Fruit fly (Drosophila melanogaster): ENCODE data around the gene Mst84Dc.

The Mst84Dc gene

DNA sequence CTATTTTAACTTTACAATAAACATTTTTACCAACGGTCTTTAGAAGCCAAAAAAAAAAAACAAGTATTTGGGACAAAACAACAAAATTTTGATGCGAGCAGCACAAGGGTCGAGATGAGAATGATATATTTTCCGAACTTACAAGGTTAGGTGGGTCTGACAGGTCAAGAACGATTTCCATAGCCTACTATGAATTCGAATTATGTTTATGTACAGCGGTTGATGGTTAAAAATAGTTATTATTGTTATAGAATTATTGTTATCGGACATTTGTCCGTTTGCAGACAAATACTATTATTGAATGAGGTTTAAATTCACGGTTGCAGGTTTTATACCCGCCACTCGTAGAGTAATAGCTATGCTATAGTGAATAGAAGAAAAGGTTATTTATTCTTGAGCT is at the start of gene Mst84Dc:
Mst84Dc (minus strand) TSS at position 101 of the 400 bp plus-strand sequence.
- TF ChIP-seq Clk (GFP tag; optimal IDR thresholded peaks at IDR 0.05) (no peak), CG7045 (GFP tag; optimal IDR thresholded peaks at IDR 0.05) (no peak), CG33017 (tag; optimal IDR thresholded peaks at IDR 0.05) (no peak), CG11617 (GFP tag; optimal IDR thresholded peaks at IDR 0.05) (no peak), CG5204 (GFP tag; optimal IDR thresholded peaks at IDR 0.05) (no peak), CG12768 (GFP tag; optimal IDR thresholded peaks at IDR 0.05) (no peak), tj (GFP tag; optimal IDR thresholded peaks at IDR 0.05) (no peak), bab1 (GFP tag; optimal IDR thresholded peaks at IDR 0.05) (no peak), toe (GFP tag; optimal IDR thresholded peaks at IDR 0.05) (no peak), Crg-1 (GFP tag; optimal IDR thresholded peaks at IDR 0.05) (no peak), ovo (GFP tag; optimal IDR thresholded peaks at IDR 0.05) (no peak), CG1620 (GFP tag; optimal IDR thresholded peaks at IDR 0.05) (no peak), Hr96 (GFP tag; optimal IDR thresholded peaks at IDR 0.05) (no peak), CG14711 (tag; optimal IDR thresholded peaks at IDR 0.05) (no peak), CG7101 (tag; optimal IDR thresholded peaks at IDR 0.05) (no peak), kay (GFP tag; ENCODE audit: borderline replicate concordance) (no peak)

DNA sequence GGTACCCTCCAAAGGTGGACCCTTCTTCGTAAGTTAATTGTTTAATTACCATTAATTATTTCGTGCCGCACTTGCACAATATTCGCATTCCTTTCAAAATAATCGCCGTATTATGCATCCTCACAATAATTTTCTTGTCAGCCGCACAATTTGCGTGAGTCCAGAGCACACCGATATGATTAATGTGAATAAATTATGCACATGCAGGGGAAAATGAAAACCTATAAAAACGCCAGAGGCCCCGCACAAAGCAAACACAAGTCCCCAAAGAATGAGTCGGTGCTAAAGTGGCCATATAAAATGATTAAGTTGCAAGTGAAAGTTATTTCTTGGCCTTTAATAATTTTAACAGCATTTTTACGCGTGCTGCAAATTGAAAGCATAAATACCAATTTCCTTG is 42.1 kb upstream of the Mst84Dc start, which contains the start of gene Ir84a:
Ir84a (plus strand) TSS at position 301 of the 400 bp plus-strand sequence.
- TF ChIP-seq Clk (GFP tag; optimal IDR thresholded peaks at IDR 0.05) (no peak), CG12768 (GFP tag; optimal IDR thresholded peaks at IDR 0.05) (no peak), cnc (optimal IDR thresholded peaks at IDR 0.05) (no peak), bab1 (GFP tag; optimal IDR thresholded peaks at IDR 0.05) (no peak), CG1620 (GFP tag; optimal IDR thresholded peaks at IDR 0.05) (no peak), CG14711 (tag; optimal IDR thresholded peaks at IDR 0.05) (no peak), cic (GFP tag; optimal IDR thresholded peaks at IDR 0.05) (no peak), tj (GFP tag; optimal IDR thresholded peaks at IDR 0.05) (no peak), CG7101 (tag; optimal IDR thresholded peaks at IDR 0.05) (no peak), Crg-1 (GFP tag; optimal IDR thresholded peaks at IDR 0.05) (no peak), CG7045 (GFP tag; optimal IDR thresholded peaks at IDR 0.05) (no peak)

DNA sequence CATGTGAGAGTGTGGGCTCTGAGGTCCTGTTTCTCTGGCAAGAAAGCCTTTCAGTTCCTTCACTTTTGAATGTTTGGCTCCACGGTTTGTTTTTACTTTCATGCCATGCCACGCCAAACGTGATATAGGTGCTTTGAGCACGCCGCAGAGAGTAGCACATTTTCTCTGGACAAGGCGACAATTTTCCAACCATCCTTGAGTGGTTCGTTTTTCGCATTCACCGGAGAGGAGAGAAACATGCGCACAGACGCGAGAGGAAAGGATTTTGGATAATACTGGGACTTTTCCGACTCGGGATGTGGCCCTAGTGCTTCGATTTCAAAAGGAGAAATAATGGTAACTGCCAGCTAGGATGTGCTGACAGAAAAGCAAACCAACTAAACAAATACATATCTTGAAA is 29.6 kb upstream of the Mst84Dc start:
- TF ChIP-seq Clk (GFP tag; optimal IDR thresholded peaks at IDR 0.05) (no peak), CG12768 (GFP tag; optimal IDR thresholded peaks at IDR 0.05) (no peak), pad (GFP tag; optimal IDR thresholded peaks at IDR 0.05) (peak; percentile 77), Hr96 (GFP tag; optimal IDR thresholded peaks at IDR 0.05) (no peak), CG33017 (tag; optimal IDR thresholded peaks at IDR 0.05) (no peak)

DNA sequence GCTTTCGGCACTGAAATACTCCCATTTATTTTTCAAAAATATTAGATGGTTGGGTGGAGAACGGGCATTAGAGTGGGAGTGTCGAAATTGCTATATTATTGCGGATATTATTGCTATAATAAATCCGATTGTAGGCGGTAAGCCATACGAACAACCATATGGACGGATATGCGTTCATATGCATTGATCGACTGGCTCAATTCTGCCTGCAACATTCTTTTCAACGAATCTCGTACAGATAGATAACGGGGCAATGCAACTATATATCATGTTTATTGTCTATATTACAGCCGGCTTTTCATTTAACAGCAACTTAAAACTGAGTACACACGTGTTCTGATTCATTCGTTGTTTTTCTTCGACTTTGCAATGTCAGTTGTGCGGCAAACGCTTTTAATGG is 26.6 kb upstream of the Mst84Dc start, which contains the start of gene CG42650:
CG42650 (plus strand) TSS at position 301 of the 400 bp plus-strand sequence.
- TF ChIP-seq Hr96 (GFP tag; optimal IDR thresholded peaks at IDR 0.05) (no peak), CG1620 (GFP tag; optimal IDR thresholded peaks at IDR 0.05) (no peak), CG11617 (GFP tag; optimal IDR thresholded peaks at IDR 0.05) (no peak), toe (GFP tag; optimal IDR thresholded peaks at IDR 0.05) (no peak), pad (GFP tag; optimal IDR thresholded peaks at IDR 0.05) (no peak), cnc (optimal IDR thresholded peaks at IDR 0.05) (no peak), Clk (GFP tag; optimal IDR thresholded peaks at IDR 0.05) (no peak), bab1 (GFP tag; optimal IDR thresholded peaks at IDR 0.05) (no peak), CG7045 (GFP tag; optimal IDR thresholded peaks at IDR 0.05) (no peak), CG5204 (GFP tag; optimal IDR thresholded peaks at IDR 0.05) (no peak), cic (GFP tag; optimal IDR thresholded peaks at IDR 0.05) (no peak), Crg-1 (GFP tag; optimal IDR thresholded peaks at IDR 0.05) (no peak), CG12768 (GFP tag; optimal IDR thresholded peaks at IDR 0.05) (no peak), kay (GFP tag; ENCODE audit: borderline replicate concordance) (no peak), CG7101 (tag; optimal IDR thresholded peaks at IDR 0.05) (no peak), CG14711 (tag; optimal IDR thresholded peaks at IDR 0.05) (no peak), CG33017 (tag; optimal IDR thresholded peaks at IDR 0.05) (no peak), Mnt (GFP tag; optimal IDR thresholded peaks at IDR 0.05) (no peak)

DNA sequence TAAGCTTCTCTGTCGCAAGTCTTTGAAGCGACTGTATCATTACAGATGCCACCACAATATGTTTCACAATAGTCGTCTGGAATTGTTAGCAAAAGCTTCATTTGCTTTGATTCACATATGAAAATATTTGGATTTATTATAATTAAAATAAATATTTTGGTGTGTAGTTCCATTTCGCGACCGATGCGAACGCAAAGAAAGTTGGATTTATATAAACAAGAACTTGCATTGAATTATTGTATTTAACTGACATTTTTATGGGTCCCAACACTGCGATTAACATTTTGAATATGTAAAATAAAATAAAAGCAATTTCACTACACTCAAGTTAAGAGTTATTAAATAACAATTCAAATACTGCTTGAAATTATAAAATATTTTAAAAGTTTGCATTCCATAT is 4.7 kb upstream of the Mst84Dc start, which contains the start of gene MstProx:
MstProx (minus strand) TSS at position 101 of the 400 bp plus-strand sequence.
- TF ChIP-seq Clk (GFP tag; optimal IDR thresholded peaks at IDR 0.05) (no peak), CG11617 (GFP tag; optimal IDR thresholded peaks at IDR 0.05) (no peak), CG7045 (GFP tag; optimal IDR thresholded peaks at IDR 0.05) (no peak), CG1620 (GFP tag; optimal IDR thresholded peaks at IDR 0.05) (no peak), CG12768 (GFP tag; optimal IDR thresholded peaks at IDR 0.05) (no peak), CG5204 (GFP tag; optimal IDR thresholded peaks at IDR 0.05) (no peak), Crg-1 (GFP tag; optimal IDR thresholded peaks at IDR 0.05) (no peak), Hr96 (GFP tag; optimal IDR thresholded peaks at IDR 0.05) (no peak), ovo (GFP tag; optimal IDR thresholded peaks at IDR 0.05) (no peak)

DNA sequence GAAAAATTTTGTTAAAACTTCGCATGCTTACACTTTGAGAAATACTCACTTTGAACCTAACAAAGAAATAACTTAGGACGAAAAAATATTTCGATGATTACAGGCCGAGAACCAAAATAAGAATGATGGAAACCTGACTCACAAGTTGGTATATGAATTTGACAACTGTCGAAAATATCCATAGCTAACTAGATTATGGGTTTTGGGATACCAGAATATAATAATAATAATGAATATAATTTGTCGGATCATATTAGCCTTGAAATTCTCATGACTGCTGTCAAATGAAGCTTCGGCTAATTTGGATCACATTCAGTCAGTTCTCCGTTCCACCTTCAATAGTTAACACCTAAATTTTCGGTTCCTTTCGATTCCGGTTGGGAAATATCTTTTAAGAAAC is 1.1 kb upstream of the Mst84Dc start, which contains the start of the genes Mst84Db and Mst84Da:
Mst84Db (minus strand) TSS at position 101 of the 400 bp plus-strand sequence.
Mst84Da (plus strand) TSS at position 324 of the 400 bp plus-strand sequence.
- TF ChIP-seq bab1 (GFP tag; optimal IDR thresholded peaks at IDR 0.05), result no peak
- no peak for TF ChIP-seq CG5204 (GFP tag; optimal IDR thresholded peaks at IDR 0.05)
- no peak for TF ChIP-seq ovo (GFP tag; optimal IDR thresholded peaks at IDR 0.05)
- TF ChIP-seq cic (GFP tag; optimal IDR thresholded peaks at IDR 0.05), result no peak
- no peak for TF ChIP-seq CG7045 (GFP tag; optimal IDR thresholded peaks at IDR 0.05)
- no peak for TF ChIP-seq Hr96 (GFP tag; optimal IDR thresholded peaks at IDR 0.05)
- TF ChIP-seq Mnt (GFP tag; optimal IDR thresholded peaks at IDR 0.05), result no peak
- TF ChIP-seq CG7101 (tag; optimal IDR thresholded peaks at IDR 0.05), result no peak
- no peak for TF ChIP-seq pad (GFP tag; optimal IDR thresholded peaks at IDR 0.05)
- TF ChIP-seq Crg-1 (GFP tag; optimal IDR thresholded peaks at IDR 0.05), result no peak
- no peak for TF ChIP-seq CG12768 (GFP tag; optimal IDR thresholded peaks at IDR 0.05)
- no peak for TF ChIP-seq CG33017 (tag; optimal IDR thresholded peaks at IDR 0.05)
- no peak for TF ChIP-seq kay (GFP tag; ENCODE audit: borderline replicate concordance)
